Worm (Caenorhabditis elegans) whole organism, young adult: ENCODE results near the gene R06F6.12.
A peak's percentile ranks its signal among the peaks of the same experiment; 100 is the strongest.

Source experiments
- D2030.7 ChIP-seq: fragments of 200-800 bp; sonication (Bioruptor generic); IDR thresholded peaks from 2 replicates; pipeline ENCODE4 v1.3.6; 2022; ENCODE audit warnings: missing genetic modification reagents, missing genetic modification characterization, missing compliant biosample characterization
- F33H1.4 ChIP-seq: fragments of 200-800 bp; sonication (Bioruptor generic); IDR thresholded peaks from 2 replicates; pipeline ENCODE4 v1.3.6; 2022; ENCODE audit warnings: missing genetic modification reagents, missing genetic modification characterization, missing compliant biosample characterization
- F37B4.10 ChIP-seq: fragments of 200-800 bp; sonication (Bioruptor generic); IDR thresholded peaks from 2 replicates; pipeline ENCODE4 v1.3.6; 2022; ENCODE audit warnings: missing genetic modification characterization, missing compliant biosample characterization
- F49E8.2 ChIP-seq: sonication (generic microtip); optimal IDR thresholded peaks from 3 replicates; lab custom pipeline; 2017; ENCODE audit warnings: missing genetic modification characterization, mild to moderate bottlenecking, missing compliant biosample characterization, antibody characterized with exemption, moderate library complexity; ENCODE audit not compliant: insufficient read depth
- F57A8.1 ChIP-seq: fragments of 200-800 bp; sonication (Bioruptor generic); optimal IDR thresholded peaks from 2 replicates; lab custom pipeline; 2018; ENCODE audit warnings: mild to moderate bottlenecking, missing genetic modification characterization, moderate library complexity, missing compliant biosample characterization
- aptf-2 ChIP-seq: fragments of 200-800 bp; sonication (Bioruptor generic); conservative IDR thresholded peaks from 2 replicates; pipeline ENCODE4 v1.3.6; 2022; ENCODE audit warnings: missing genetic modification reagents, missing genetic modification characterization, missing compliant biosample characterization
- athp-1 ChIP-seq: sonication (generic microtip); optimal IDR thresholded peaks from 2 replicates; lab custom pipeline; 2017; ENCODE audit warnings: mild to moderate bottlenecking, missing genetic modification characterization, missing compliant biosample characterization
- attf-6 ChIP-seq: fragments of 200-800 bp; sonication (Bioruptor generic); IDR thresholded peaks from 2 replicates; pipeline ENCODE4 v1.3.6; 2022; ENCODE audit warnings: missing genetic modification reagents, missing genetic modification characterization, missing compliant biosample characterization
- cebp-2 ChIP-seq: fragments of 200-800 bp; sonication (Bioruptor generic); IDR thresholded peaks from 2 replicates; pipeline ENCODE4 v1.3.6; 2022; ENCODE audit warnings: missing genetic modification characterization, missing compliant biosample characterization
- ceh-91 ChIP-seq: fragments of 200-800 bp; sonication (Bioruptor generic); IDR thresholded peaks from 2 replicates; pipeline ENCODE4 v1.3.6; 2022; ENCODE audit warnings: missing genetic modification reagents, missing genetic modification characterization, missing compliant biosample characterization
- dox-1 ChIP-seq: fragments of 200-800 bp; sonication (Bioruptor generic); IDR thresholded peaks from 2 replicates; pipeline ENCODE4 v1.3.6; 2022; ENCODE audit warnings: missing genetic modification reagents, missing genetic modification characterization, missing compliant biosample characterization
- dpl-1 ChIP-seq: fragments of 150-350 bp; optimal IDR thresholded peaks from 2 replicates; lab custom pipeline; 2014; ENCODE audit warnings: missing biosample characterization, missing genetic modification reagents, missing genetic modification characterization
- efl-1 ChIP-seq: fragments of 150-350 bp; optimal IDR thresholded peaks from 2 replicates; lab custom pipeline; 2014; ENCODE audit warnings: missing biosample characterization, missing genetic modification reagents, missing genetic modification characterization
- him-1 ChIP-seq: sonication (generic microtip); optimal IDR thresholded peaks from 2 replicates; lab custom pipeline; 2016; ENCODE audit warnings: missing genotype, missing genetic modification reagents, missing genetic modification characterization, missing compliant biosample characterization
- hmg-20 ChIP-seq: fragments of 200-800 bp; sonication (Bioruptor generic); IDR thresholded peaks from 2 replicates; pipeline ENCODE4 v1.3.6; 2022; ENCODE audit warnings: missing genetic modification reagents, missing genetic modification characterization, missing compliant biosample characterization
- hrde-1 ChIP-seq: sonication (generic microtip); optimal IDR thresholded peaks from 2 replicates; lab custom pipeline; 2016; ENCODE audit warnings: missing genetic modification characterization, mild to moderate bottlenecking, missing compliant biosample characterization, moderate library complexity, missing genotype, missing genetic modification reagents, borderline replicate concordance
- lag-1 ChIP-seq: fragments of 200-800 bp; sonication (Bioruptor generic); IDR thresholded peaks from 2 replicates; pipeline ENCODE4 v1.3.6; 2022; ENCODE audit warnings: missing genetic modification reagents, missing genetic modification characterization, missing compliant biosample characterization
- lin-35 ChIP-seq, 3 experiments: fragments of 150-350 bp in 2 of 3; sonication (generic microtip) in 1 of 3; optimal IDR thresholded peaks; 2 replicates each; lab custom pipeline; 2014 to 2018; ENCODE audit warnings: missing biosample characterization in 3 of 3, missing genetic modification characterization in 3 of 3, missing genetic modification reagents in 3 of 3
- lin-54 ChIP-seq: fragments of 200-800 bp; sonication (Bioruptor generic); optimal IDR thresholded peaks from 2 replicates; lab custom pipeline; 2018; ENCODE audit warnings: mild to moderate bottlenecking, missing genetic modification characterization, missing compliant biosample characterization
- lsl-1 ChIP-seq: fragments of 200-800 bp; sonication (Bioruptor generic); optimal IDR thresholded peaks from 2 replicates; lab custom pipeline; 2018; ENCODE audit warnings: mild to moderate bottlenecking, missing genetic modification characterization, moderate library complexity, missing compliant biosample characterization
- lsy-27 ChIP-seq: sonication (generic microtip); optimal IDR thresholded peaks from 2 replicates; lab custom pipeline; 2017; ENCODE audit warnings: missing genetic modification characterization, mild to moderate bottlenecking, missing compliant biosample characterization, antibody characterized with exemption, missing genotype, borderline replicate concordance; ENCODE audit not compliant: insufficient read depth
- madf-10 ChIP-seq: sonication (generic microtip); optimal IDR thresholded peaks from 2 replicates; lab custom pipeline; 2016; ENCODE audit warnings: mild to moderate bottlenecking, missing genetic modification characterization, missing compliant biosample characterization
- madf-6 ChIP-seq: fragments of 200-800 bp; sonication (Bioruptor generic); IDR thresholded peaks from 2 replicates; pipeline ENCODE4 v1.3.6; 2022; ENCODE audit warnings: missing genetic modification reagents, missing genetic modification characterization, missing compliant biosample characterization
- madf-8 ChIP-seq: fragments of 200-800 bp; sonication (Bioruptor generic); conservative IDR thresholded peaks from 2 replicates; pipeline ENCODE4 v1.3.6; 2022; ENCODE audit warnings: missing genetic modification reagents, missing genetic modification characterization, missing compliant biosample characterization
- mcd-1 ChIP-seq: fragments of 200-800 bp; sonication (Bioruptor generic); IDR thresholded peaks from 2 replicates; pipeline ENCODE4 v1.3.6; 2022; ENCODE audit warnings: missing genetic modification reagents, missing genetic modification characterization, missing compliant biosample characterization
- mel-28 ChIP-seq: sonication (generic microtip); optimal IDR thresholded peaks from 2 replicates; lab custom pipeline; 2016; ENCODE audit warnings: borderline replicate concordance, mild to moderate bottlenecking, missing genetic modification characterization, missing compliant biosample characterization
- nhr-27 ChIP-seq: fragments of 200-800 bp; sonication (Bioruptor generic); optimal IDR thresholded peaks from 2 replicates; lab custom pipeline; 2018; ENCODE audit warnings: mild to moderate bottlenecking, missing genetic modification characterization, moderate library complexity, missing compliant biosample characterization
- pha-4 ChIP-seq: fragments of 150-350 bp; sonication (generic microtip); optimal IDR thresholded peaks from 2 replicates; lab custom pipeline; 2014; ENCODE audit warnings: missing biosample characterization, missing genetic modification reagents, missing genetic modification characterization
- rcor-1 ChIP-seq: fragments of 200-800 bp; sonication (Bioruptor generic); IDR thresholded peaks from 2 replicates; pipeline ENCODE4 v1.3.6; 2022; ENCODE audit warnings: missing genetic modification reagents, missing genetic modification characterization, missing compliant biosample characterization
- rpc-1 ChIP-seq, 2 experiments: fragments of 150-350 bp in 1 of 2; sonication (generic microtip) in 1 of 2; optimal IDR thresholded peaks; 2 replicates each; lab custom pipeline; 2014 to 2018; ENCODE audit warnings: missing biosample characterization in 1 of 2, missing genetic modification characterization in 1 of 2, missing genetic modification reagents in 1 of 2, missing genotype in 1 of 2
- xnd-1 ChIP-seq: sonication (generic microtip); optimal IDR thresholded peaks from 2 replicates; lab custom pipeline; 2016; ENCODE audit warnings: missing genotype, missing genetic modification reagents, missing genetic modification characterization, missing compliant biosample characterization
- ztf-25 ChIP-seq: fragments of 200-800 bp; sonication (Bioruptor generic); IDR thresholded peaks from 2 replicates; pipeline ENCODE4 v1.3.6; 2022; ENCODE audit warnings: missing genetic modification reagents, missing genetic modification characterization, missing compliant biosample characterization
- ztf-28 ChIP-seq: fragments of 200-800 bp; sonication (Bioruptor generic); IDR thresholded peaks from 2 replicates; pipeline ENCODE4 v1.3.6; 2022; ENCODE audit warnings: missing genetic modification reagents, missing genetic modification characterization, missing compliant biosample characterization

Gene R06F6.12

ce11 chrII:10784248-10784647, 39.6 kb downstream of the R06F6.12 start:
- TF ChIP-seq ztf-25 (GFP tag; lab: Robert Waterston, UW) (no peak), F37B4.10 (GFP tag; lab: Robert Waterston, UW) (no peak), dox-1 (GFP tag; lab: Robert Waterston, UW) (no peak), madf-10 (tag; lab: Kevin White, UChicago) (no peak), aptf-2 (no peak), rpc-1 (optimal IDR thresholded peaks at IDR 0.05; lab: Kevin White, UChicago) (no peak), rpc-1 (tag; optimal IDR thresholded peaks at IDR 0.05; lab: Kevin White, UChicago) (no peak), cebp-2 (GFP tag; lab: Robert Waterston, UW) (no peak), ztf-28 (GFP tag; lab: Robert Waterston, UW) (no peak), him-1 (tag; lab: Kevin White, UChicago) (no peak), attf-6 (GFP tag; lab: Robert Waterston, UW) (no peak), lin-54 (GFP tag; lab: Kevin White, UChicago) (no peak), lag-1 (GFP tag; lab: Robert Waterston, UW) (no peak)

DNA sequence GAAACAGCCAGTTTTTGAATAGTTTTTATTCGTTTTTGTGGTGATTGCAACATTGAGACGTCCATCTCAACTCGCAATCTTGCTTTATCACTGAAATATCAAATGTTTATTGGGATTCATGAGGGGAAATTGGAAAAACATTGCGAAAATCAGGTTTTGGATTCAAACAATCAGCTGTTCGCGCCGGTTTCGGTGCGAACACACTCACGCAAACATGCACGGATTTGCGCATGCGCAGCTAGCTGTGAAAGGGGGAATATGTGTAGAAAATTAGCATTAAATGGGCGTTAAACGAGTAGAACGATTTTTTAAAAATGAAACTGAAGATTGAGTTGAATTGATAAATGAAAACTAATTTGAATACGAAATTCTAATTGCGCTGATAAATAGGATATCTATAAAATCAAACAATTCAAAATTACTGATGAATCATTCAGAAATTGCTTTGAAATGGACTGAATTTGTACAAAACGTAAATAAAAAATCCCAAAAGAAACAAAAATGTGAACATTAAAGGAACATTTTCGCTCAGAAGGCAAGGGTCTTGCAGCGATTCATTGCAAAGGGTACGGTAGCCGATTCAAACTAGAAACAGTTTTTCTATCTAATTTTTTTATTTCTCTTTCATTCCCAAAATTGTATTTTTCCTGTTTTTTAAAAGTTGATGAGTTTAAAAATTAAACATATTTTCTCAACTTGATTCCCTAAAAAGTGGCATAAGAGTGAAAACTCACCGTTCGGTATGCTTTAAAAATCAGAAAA, 40.5 kb downstream of the R06F6.12 start, which contains the start of gene ect-2:
TSS of gene ect-2 (minus strand) at position 762 of the 762 bp plus-strand sequence.
- TF ChIP-seq F57A8.1 (GFP tag; lab: Kevin White, UChicago) (no peak), lsl-1 (GFP tag; lab: Kevin White, UChicago) (peak; percentile 93), ceh-91 (0 out of 2 replicates have a peak, but pooled peaks have one; percentile 34), lin-35 (GFP tag; optimal IDR thresholded peaks at IDR 0.05; lab: Kevin White, UChicago) (peak in 1 of 3 experiments; percentile 9), rcor-1 (GFP tag; lab: Robert Waterston, UW) (0 out of 2 replicates have a peak, but pooled peaks have one; percentile 14), athp-1 (no peak), madf-8 (GFP tag; lab: Robert Waterston, UW) (peak; percentile 77), him-1 (tag; lab: Kevin White, UChicago) (peak; percentile 23), efl-1 (GFP tag; lab: Kevin White, UChicago) (peak; percentile 55), mel-28 (tag; lab: Kevin White, UChicago) (no peak), hmg-20 (GFP tag; lab: Robert Waterston, UW) (no peak), F33H1.4 (GFP tag; lab: Robert Waterston, UW) (peak; percentile 90), mcd-1 (GFP tag; lab: Robert Waterston, UW) (0 out of 2 replicates have a peak, but pooled peaks have one; percentile 8), madf-6 (peak; percentile 92), dpl-1 (peak; percentile 50), D2030.7 (GFP tag; lab: Robert Waterston, UW) (peak; percentile 60), F49E8.2 (tag; lab: Kevin White, UChicago) (peak; percentile 25), xnd-1 (tag; lab: Kevin White, UChicago) (peak; percentile 73)
- TF ChIP-seq, all 124 proteins: peak for 14

DNA sequence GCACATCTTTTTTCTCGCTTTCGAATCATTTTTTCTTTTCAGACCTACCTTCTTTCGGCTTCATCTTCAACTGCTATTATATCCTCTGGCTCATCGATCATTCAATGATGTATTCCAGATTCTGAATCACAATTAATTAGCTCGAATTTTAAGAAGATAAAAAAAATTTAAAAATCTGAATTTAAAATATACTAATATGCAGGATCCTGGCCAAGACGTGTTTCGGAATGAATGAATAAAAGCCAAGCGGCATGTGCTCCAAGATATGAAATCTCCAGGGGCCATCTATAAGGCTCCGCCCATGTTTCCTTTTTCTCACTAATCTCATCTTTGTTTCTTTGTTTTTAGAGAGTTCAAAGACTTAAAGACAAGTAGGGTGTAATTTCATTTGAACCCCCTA, 45.9 kb downstream of the R06F6.12 start, which contains the start of gene mpz-1:
TSS of gene mpz-1 (minus strand) at position 101 of the 400 bp plus-strand sequence.
- TF ChIP-seq pha-4 (tag; lab: Kevin White, UChicago): no peak
- no peak for TF ChIP-seq nhr-27 (tag; lab: Kevin White, UChicago)
- TF ChIP-seq lsy-27 (tag; lab: Kevin White, UChicago): no peak
- TF ChIP-seq xnd-1 (tag; lab: Kevin White, UChicago): peak; percentile 9
- TF ChIP-seq hrde-1 (tag; lab: Kevin White, UChicago): peak; percentile 51
